Worm (Caenorhabditis elegans) whole organism, late embryonic: ENCODE results near the gene F20B6.4.
A peak's percentile ranks its signal among the peaks of the same experiment; 100 is the strongest.

Source experiments
- F13H6.1 ChIP-seq: sonication (generic microtip); optimal IDR thresholded peaks from 2 replicates; lab custom pipeline; 2016; ENCODE audit warnings: missing genetic modification characterization, missing compliant biosample characterization
- T23F11.4 ChIP-seq: fragments of 200-800 bp; sonication (Bioruptor generic); optimal IDR thresholded peaks from 2 replicates; lab custom pipeline; 2018; ENCODE audit warnings: mild to moderate bottlenecking, missing genetic modification characterization, missing compliant biosample characterization
- ceh-14 ChIP-seq: sonication (generic microtip); optimal IDR thresholded peaks from 2 replicates; lab custom pipeline; 2016; ENCODE audit warnings: missing genotype, missing genetic modification characterization, missing compliant biosample characterization
- ceh-18 ChIP-seq: sonication (generic microtip); optimal IDR thresholded peaks from 2 replicates; lab custom pipeline; 2016; ENCODE audit warnings: missing genetic modification characterization, missing compliant biosample characterization
- ceh-2 ChIP-seq: sonication (generic microtip); optimal IDR thresholded peaks from 2 replicates; lab custom pipeline; 2016; ENCODE audit warnings: missing genotype, missing genetic modification characterization, missing compliant biosample characterization
- ceh-31 ChIP-seq: sonication (generic microtip); optimal IDR thresholded peaks from 2 replicates; lab custom pipeline; 2016; ENCODE audit warnings: missing genetic modification characterization, missing compliant biosample characterization
- ceh-48 ChIP-seq: sonication (generic microtip); optimal IDR thresholded peaks from 2 replicates; lab custom pipeline; 2016; ENCODE audit warnings: missing genetic modification characterization, inconsistent platforms, missing compliant biosample characterization
- ceh-6 ChIP-seq: fragments of 200-800 bp; sonication (Bioruptor generic); optimal IDR thresholded peaks from 2 replicates; lab custom pipeline; 2018; ENCODE audit warnings: mild to moderate bottlenecking, missing genetic modification characterization, missing compliant biosample characterization
- che-1 ChIP-seq: sonication (generic microtip); optimal IDR thresholded peaks from 2 replicates; lab custom pipeline; 2016; ENCODE audit warnings: mild to moderate bottlenecking, missing genetic modification characterization, missing compliant biosample characterization
- elt-2 ChIP-seq: sonication (generic microtip); optimal IDR thresholded peaks from 2 replicates; lab custom pipeline; 2016; ENCODE audit warnings: missing genetic modification reagents, missing genetic modification characterization, missing compliant biosample characterization
- fax-1 ChIP-seq: sonication (generic microtip); optimal IDR thresholded peaks from 2 replicates; lab custom pipeline; 2016; ENCODE audit warnings: missing genotype, missing genetic modification characterization, missing compliant biosample characterization
- hlh-6 ChIP-seq: sonication (generic microtip); optimal IDR thresholded peaks from 2 replicates; lab custom pipeline; 2016; ENCODE audit warnings: missing genotype, missing genetic modification characterization, missing compliant biosample characterization
- nfya-1 ChIP-seq: sonication (generic microtip); optimal IDR thresholded peaks from 2 replicates; lab custom pipeline; 2017; ENCODE audit warnings: missing genetic modification characterization, mild to moderate bottlenecking, missing compliant biosample characterization, antibody characterized with exemption, moderate library complexity
- npax-4 ChIP-seq: sonication (generic microtip); optimal IDR thresholded peaks from 2 replicates; lab custom pipeline; 2016; ENCODE audit warnings: missing genetic modification characterization, missing compliant biosample characterization
- pqm-1 ChIP-seq: sonication (generic microtip); optimal IDR thresholded peaks from 2 replicates; lab custom pipeline; 2016; ENCODE audit warnings: missing genetic modification characterization, missing compliant biosample characterization
- rnt-1 ChIP-seq: sonication (generic microtip); optimal IDR thresholded peaks from 2 replicates; lab custom pipeline; 2016; ENCODE audit warnings: missing genetic modification characterization, missing compliant biosample characterization
- sox-4 ChIP-seq: sonication (generic microtip); optimal IDR thresholded peaks from 2 replicates; lab custom pipeline; 2017; ENCODE audit warnings: mild to moderate bottlenecking, missing genetic modification characterization, inconsistent platforms, missing compliant biosample characterization
- ttx-3 ChIP-seq: sonication (generic microtip); optimal IDR thresholded peaks from 2 replicates; lab custom pipeline; 2016; ENCODE audit warnings: missing genetic modification reagents, missing genetic modification characterization, missing compliant biosample characterization
- unc-42 ChIP-seq: sonication (generic microtip); optimal IDR thresholded peaks from 2 replicates; lab custom pipeline; 2016; ENCODE audit warnings: missing genotype, missing genetic modification characterization, missing compliant biosample characterization
- unc-55 ChIP-seq: sonication (generic microtip); optimal IDR thresholded peaks from 2 replicates; lab custom pipeline; 2017; ENCODE audit warnings: missing biosample characterization, missing genetic modification reagents, missing genetic modification characterization
- unc-86 ChIP-seq: sonication (generic microtip); optimal IDR thresholded peaks from 2 replicates; lab custom pipeline; 2016; ENCODE audit warnings: missing genetic modification characterization, missing compliant biosample characterization

Gene F20B6.4

ce11 chrX:4145051-4145826 is 51.1 kb downstream of the F20B6.4 start:
- peak; percentile 57 for TF ChIP-seq nfya-1 (tag; lab: Kevin White, UChicago)
- no peak for TF ChIP-seq hlh-6
- TF ChIP-seq T23F11.4 (GFP tag; lab: Kevin White, UChicago) = no peak
- peak; percentile 96 for TF ChIP-seq ceh-48
- TF ChIP-seq unc-55 = peak; percentile 26
- peak; percentile 67 for TF ChIP-seq ceh-18 (tag; lab: Kevin White, UChicago)
- TF ChIP-seq ttx-3 (tag; lab: Kevin White, UChicago) = no peak
- peak; percentile 30 for TF ChIP-seq F13H6.1 (tag; lab: Kevin White, UChicago)
- TF ChIP-seq rnt-1 (tag; lab: Kevin White, UChicago) = peak; percentile 19
- peak; percentile 35 for TF ChIP-seq sox-4
- TF ChIP-seq pqm-1 (tag; lab: Kevin White, UChicago) = no peak
- no peak for TF ChIP-seq npax-4 (tag; lab: Kevin White, UChicago)
- TF ChIP-seq ceh-31 (tag; lab: Kevin White, UChicago) = peak; percentile 43
- TF ChIP-seq unc-42 (tag; lab: Kevin White, UChicago) = peak; percentile 38
- peak; percentile 47 for TF ChIP-seq ceh-14 (tag; lab: Kevin White, UChicago)
- peak; percentile 31 for TF ChIP-seq unc-86
- TF ChIP-seq, all 69 proteins: peak for 11

ce11 chrX:4144136-4144781 is 52.1 kb downstream of the F20B6.4 start:
- TF ChIP-seq ceh-6 (GFP tag; lab: Kevin White, UChicago) (no peak), ceh-31 (tag; lab: Kevin White, UChicago) (peak; percentile 7), elt-2 (tag; lab: Kevin White, UChicago) (peak; percentile 15), ceh-2 (no peak), fax-1 (tag; lab: Kevin White, UChicago) (no peak), che-1 (tag; lab: Kevin White, UChicago) (no peak)
